Fruit fly (Drosophila melanogaster) whole organism, embryonic: ENCODE measurements around the gene Inx7.

Experiments
- Ada2b ChIP-seq: fragments of 200-800 bp; sonication (Bioruptor generic); IDR thresholded peaks from 2 replicates; pipeline ENCODE4 v1.3.6; 2022; ENCODE audit warnings: missing biosample characterization, missing genetic modification characterization
- CG10147 ChIP-seq: fragments of 200-800 bp; sonication (Bioruptor generic); optimal IDR thresholded peaks from 2 replicates; lab custom pipeline; 2019; ENCODE audit warnings: missing biosample characterization, mild to moderate bottlenecking, missing genetic modification characterization, moderate library complexity
- CG10543 ChIP-seq: fragments of 200-800 bp; sonication (Bioruptor generic); optimal IDR thresholded peaks from 3 replicates; lab custom pipeline; 2017; ENCODE audit warnings: missing biosample characterization, mild to moderate bottlenecking, missing genetic modification characterization, moderate library complexity
- CG11695 ChIP-seq: fragments of 200-800 bp; sonication (Bioruptor generic); IDR thresholded peaks from 3 replicates; pipeline ENCODE4 v1.3.6; 2022; ENCODE audit warnings: missing biosample characterization, missing genetic modification characterization
- CG11696 ChIP-seq: fragments of 200-800 bp; sonication (Bioruptor generic); IDR thresholded peaks from 2 replicates; pipeline ENCODE4 v1.3.6; 2022; ENCODE audit warnings: missing biosample characterization, missing genetic modification characterization
- CG12155 ChIP-seq: fragments of 200-800 bp; sonication (Bioruptor generic); optimal IDR thresholded peaks from 3 replicates; lab custom pipeline; 2016; ENCODE audit warnings: missing biosample characterization, missing genetic modification characterization
- CG12236 ChIP-seq: fragments of 200-800 bp; sonication (Bioruptor generic); optimal IDR thresholded peaks from 2 replicates; lab custom pipeline; 2016; ENCODE audit warnings: missing biosample characterization, missing genetic modification characterization
- CG14014 ChIP-seq: fragments of 200-800 bp; sonication (Bioruptor generic); IDR thresholded peaks from 2 replicates; pipeline ENCODE4 v1.3.6; 2022; ENCODE audit warnings: missing biosample characterization, missing genetic modification characterization
- CG14050 ChIP-seq: fragments of 200-800 bp; sonication (Bioruptor generic); IDR thresholded peaks from 3 replicates; pipeline ENCODE4 v1.3.6; 2022; ENCODE audit warnings: missing biosample characterization, missing genetic modification characterization
- CG1602 ChIP-seq: fragments of 200-800 bp; sonication (Bioruptor generic); optimal IDR thresholded peaks from 3 replicates; lab custom pipeline; 2016; ENCODE audit warnings: missing biosample characterization, missing genetic modification characterization
- CG16813 ChIP-seq: fragments of 200-800 bp; sonication (Bioruptor generic); IDR thresholded peaks from 3 replicates; pipeline ENCODE4 v1.3.6; 2022; ENCODE audit warnings: missing biosample characterization, missing genetic modification characterization; ENCODE audit not compliant: partially characterized antibody
- CG17612 ChIP-seq: fragments of 200-800 bp; sonication (Bioruptor generic); IDR thresholded peaks from 2 replicates; pipeline ENCODE4 v1.3.6; 2022; ENCODE audit warnings: missing biosample characterization, missing genetic modification characterization
- CG1792 ChIP-seq: fragments of 200-800 bp; sonication (Bioruptor generic); optimal IDR thresholded peaks from 2 replicates; lab custom pipeline; 2016; ENCODE audit warnings: missing biosample characterization, missing genetic modification characterization
- CG2202 ChIP-seq: fragments of 200-800 bp; sonication (Bioruptor generic); optimal IDR thresholded peaks from 2 replicates; lab custom pipeline; 2018; ENCODE audit warnings: missing biosample characterization, mild to moderate bottlenecking, missing genetic modification characterization
- CG2678 ChIP-seq: fragments of 200-800 bp; sonication (Bioruptor generic); optimal IDR thresholded peaks from 3 replicates; lab custom pipeline; 2019; ENCODE audit warnings: missing biosample characterization, mild to moderate bottlenecking, missing genetic modification characterization, moderate library complexity
- CG30431 ChIP-seq: fragments of 200-800 bp; sonication (Bioruptor generic); optimal IDR thresholded peaks from 2 replicates; lab custom pipeline; 2017; ENCODE audit warnings: missing biosample characterization, missing genetic modification characterization
- CG3726 ChIP-seq: fragments of 200-800 bp; sonication (Bioruptor generic); IDR thresholded peaks from 3 replicates; pipeline ENCODE4, ENCODE4 v1.3.6; 2022; ENCODE audit warnings: missing biosample characterization, missing genetic modification characterization
- CG3847 ChIP-seq: fragments of 200-800 bp; sonication (Bioruptor generic); IDR thresholded peaks from 2 replicates; pipeline ENCODE4 v1.3.6; 2022; ENCODE audit warnings: missing biosample characterization, missing genetic modification characterization
- CG4730 ChIP-seq: fragments of 200-800 bp; sonication (Bioruptor generic); IDR thresholded peaks from 2 replicates; pipeline ENCODE4 v1.3.6; 2022; ENCODE audit warnings: missing biosample characterization, missing genetic modification characterization
- CG5180 ChIP-seq: fragments of 200-800 bp; sonication (Bioruptor generic); optimal IDR thresholded peaks from 3 replicates; lab custom pipeline; 2017; ENCODE audit warnings: missing biosample characterization, missing genetic modification characterization, mild to moderate bottlenecking, moderate library complexity, missing genetic modification reagents
- CG6272 ChIP-seq: fragments of 200-800 bp; sonication (Bioruptor generic); IDR thresholded peaks from 2 replicates; pipeline ENCODE4 v1.3.6; 2022; ENCODE audit warnings: missing biosample characterization, missing genetic modification characterization
- CG8944 ChIP-seq: fragments of 200-800 bp; sonication (Bioruptor generic); optimal IDR thresholded peaks from 3 replicates; lab custom pipeline; 2016; ENCODE audit warnings: missing biosample characterization, missing genetic modification characterization
- Camta ChIP-seq: fragments of 200-800 bp; sonication (Bioruptor generic); optimal IDR thresholded peaks from 2 replicates; lab custom pipeline; 2016; ENCODE audit warnings: missing biosample characterization, missing genetic modification characterization
- Eip74EF ChIP-seq, 2 experiments: fragments of 200-800 bp in 1 of 2; fragments of >200 bp in 1 of 2; sonication (Bioruptor generic) in 1 of 2; optimal IDR thresholded peaks; 2 replicates each; lab custom pipeline; 2017 to 2019; ENCODE audit warnings: missing biosample characterization in 2 of 2, missing genetic modification characterization in 2 of 2, mild to moderate bottlenecking in 1 of 2, moderate library complexity in 1 of 2
- Hr51 ChIP-seq, 2 experiments: fragments of 200-800 bp; sonication (Bioruptor generic); optimal IDR thresholded peaks; 2 replicates in 1 of 2; 3 replicates in 1 of 2; lab custom pipeline; 2016 to 2018; ENCODE audit warnings: missing biosample characterization in 2 of 2, missing genetic modification characterization in 2 of 2, mild to moderate bottlenecking in 1 of 2, moderate library complexity in 1 of 2
- Hr78 ChIP-seq, 2 experiments: fragments of 200-800 bp in 1 of 2; fragments of >200 bp in 1 of 2; sonication (Bioruptor generic) in 1 of 2; optimal IDR thresholded peaks; 2 replicates each; lab custom pipeline; 2017 to 2019; ENCODE audit warnings: missing biosample characterization in 2 of 2, missing genetic modification characterization in 2 of 2, mild to moderate bottlenecking in 1 of 2, moderate library complexity in 1 of 2
- Max ChIP-seq: fragments of 200-800 bp; sonication (Bioruptor generic); optimal IDR thresholded peaks from 2 replicates; lab custom pipeline; 2016; ENCODE audit warnings: missing biosample characterization, mild to moderate bottlenecking, missing genetic modification characterization
- Meics ChIP-seq: fragments of 200-800 bp; sonication (Bioruptor generic); optimal IDR thresholded peaks from 2 replicates; lab custom pipeline; 2017; ENCODE audit warnings: missing biosample characterization, mild to moderate bottlenecking, missing genetic modification characterization
- Rfx ChIP-seq: fragments of 200-800 bp; sonication (Bioruptor generic); IDR thresholded peaks from 2 replicates; pipeline ENCODE4 v1.3.6; 2022; ENCODE audit warnings: missing biosample characterization, missing genetic modification characterization
- Scr ChIP-seq: fragments of 200-800 bp; sonication (Bioruptor generic); IDR thresholded peaks from 2 replicates; pipeline ENCODE4 v1.3.6; 2022; ENCODE audit warnings: missing biosample characterization, missing genetic modification characterization; ENCODE audit not compliant: partially characterized antibody
- Sry-β ChIP-seq: fragments of 200-800 bp; sonication (Bioruptor generic); optimal IDR thresholded peaks from 2 replicates; lab custom pipeline; 2018; ENCODE audit warnings: missing biosample characterization, mild to moderate bottlenecking, missing genetic modification characterization, moderate library complexity
- Trl ChIP-seq, 3 experiments: fragments of >200 bp in 2 of 3; fragments of 200-800 bp in 1 of 3; sonication (Bioruptor generic) in 1 of 3; optimal IDR thresholded peaks; 2 replicates in 1 of 3; 3 replicates in 2 of 3; lab custom pipeline; 2016 to 2017; ENCODE audit warnings: missing biosample characterization in 1 of 3, missing genetic modification characterization in 1 of 3
- ase ChIP-seq: fragments of 200-800 bp; sonication (Bioruptor generic); IDR thresholded peaks from 3 replicates; pipeline ENCODE4 v1.3.6; 2022; ENCODE audit warnings: missing biosample characterization, missing genetic modification characterization
- bowl ChIP-seq: fragments of 200-800 bp; sonication (Bioruptor generic); IDR thresholded peaks from 2 replicates; pipeline ENCODE4 v1.3.6; 2022; ENCODE audit warnings: missing biosample characterization, missing genetic modification characterization
- caup ChIP-seq: fragments of 200-800 bp; sonication (Bioruptor generic); optimal IDR thresholded peaks from 3 replicates; lab custom pipeline; 2017; ENCODE audit warnings: missing biosample characterization, mild to moderate bottlenecking, missing genetic modification characterization, moderate library complexity; ENCODE audit not compliant: severe bottlenecking
- dan ChIP-seq: fragments of 200-800 bp; sonication (Bioruptor generic); IDR thresholded peaks from 2 replicates; pipeline ENCODE4 v1.3.6; 2022; ENCODE audit warnings: missing biosample characterization, missing genetic modification characterization
- dm ChIP-seq: fragments of 200-800 bp; sonication (Bioruptor generic); optimal IDR thresholded peaks from 3 replicates; lab custom pipeline; 2016; ENCODE audit warnings: missing biosample characterization, missing genetic modification characterization
- fu2 ChIP-seq: fragments of 200-800 bp; sonication (Bioruptor generic); optimal IDR thresholded peaks from 2 replicates; lab custom pipeline; 2016; ENCODE audit warnings: missing biosample characterization, missing genetic modification characterization
- grn ChIP-seq: fragments of 200-800 bp; sonication (Bioruptor generic); optimal IDR thresholded peaks from 3 replicates; lab custom pipeline; 2017; ENCODE audit warnings: missing biosample characterization, missing genetic modification characterization
- gsb-n ChIP-seq: fragments of 200-800 bp; sonication (Bioruptor generic); optimal IDR thresholded peaks from 3 replicates; lab custom pipeline; 2018; ENCODE audit warnings: missing biosample characterization, mild to moderate bottlenecking, missing genetic modification characterization
- jumu ChIP-seq: fragments of 200-800 bp; sonication (Bioruptor generic); optimal IDR thresholded peaks from 3 replicates; lab custom pipeline; 2016; ENCODE audit warnings: missing biosample characterization, missing genetic modification characterization
- ken ChIP-seq: fragments of 200-800 bp; sonication (Bioruptor generic); IDR thresholded peaks from 3 replicates; pipeline ENCODE4 v1.3.6; 2022; ENCODE audit warnings: missing biosample characterization, missing genetic modification characterization
- mirr ChIP-seq: fragments of 200-800 bp; sonication (Bioruptor generic); optimal IDR thresholded peaks from 3 replicates; lab custom pipeline; 2018; ENCODE audit warnings: missing biosample characterization, mild to moderate bottlenecking, missing genetic modification characterization
- nerfin-1 ChIP-seq: fragments of 200-800 bp; sonication (Bioruptor generic); optimal IDR thresholded peaks from 3 replicates; lab custom pipeline; 2019; ENCODE audit warnings: missing biosample characterization, mild to moderate bottlenecking, missing genetic modification characterization, moderate library complexity
- pros ChIP-seq: fragments of 200-800 bp; sonication (Bioruptor generic); optimal IDR thresholded peaks from 3 replicates; lab custom pipeline; 2019; ENCODE audit warnings: missing biosample characterization, mild to moderate bottlenecking, missing genetic modification characterization, moderate library complexity
- pzg ChIP-seq: fragments of 200-800 bp; sonication (Bioruptor generic); optimal IDR thresholded peaks from 3 replicates; lab custom pipeline; 2018; ENCODE audit warnings: missing biosample characterization, mild to moderate bottlenecking, missing genetic modification characterization, moderate library complexity
- salm ChIP-seq: fragments of 200-800 bp; sonication (Bioruptor generic); optimal IDR thresholded peaks from 2 replicates; lab custom pipeline; 2018; ENCODE audit warnings: missing biosample characterization, mild to moderate bottlenecking, missing genetic modification characterization
- slp2 ChIP-seq: fragments of 200-800 bp; sonication (Bioruptor generic); optimal IDR thresholded peaks from 2 replicates; lab custom pipeline; 2016; ENCODE audit warnings: missing biosample characterization, missing genetic modification characterization
- zen2 ChIP-seq: fragments of 200-800 bp; sonication (Bioruptor generic); IDR thresholded peaks from 3 replicates; pipeline ENCODE4 v1.3.6; 2022; ENCODE audit warnings: missing biosample characterization, missing genetic modification characterization; ENCODE audit not compliant: partially characterized antibody
- zf30C ChIP-seq: fragments of 200-800 bp; sonication (Bioruptor generic); optimal IDR thresholded peaks from 3 replicates; lab custom pipeline; 2018; ENCODE audit warnings: missing biosample characterization, mild to moderate bottlenecking, missing genetic modification characterization

Gene Inx7

dm6 chrX:6998492-6998852 lies 5.1 kb upstream of the Inx7 start, which contains the start of gene Inx2 (continued):
- TF ChIP-seq CG11696 (GFP tag; lab: Robert Waterston, UW): no peak
- TF ChIP-seq CG16813 (GFP tag; lab: Robert Waterston, UW): no peak
- TF ChIP-seq bowl (GFP tag; lab: Robert Waterston, UW): no peak
- no peak for TF ChIP-seq CG3847 (GFP tag; lab: Robert Waterston, UW)
- TF ChIP-seq gsb-n (tag; lab: Kevin White, UChicago): peak; percentile 10
- TF ChIP-seq Max (GFP tag; lab: Kevin White, UChicago): no peak
- peak; percentile 26 for TF ChIP-seq Scr (GFP tag; lab: Robert Waterston, UW)
- TF ChIP-seq slp2 (GFP tag; lab: Kevin White, UChicago): no peak
- TF ChIP-seq salm: no peak
- TF ChIP-seq ase: no peak
- no peak for TF ChIP-seq CG2678 (tag; lab: Kevin White, UChicago)
- no peak for TF ChIP-seq CG10147
- no peak for TF ChIP-seq jumu
- peak; percentile 71; the same call in 2 of the 3 replicates for TF ChIP-seq zen2 (GFP tag; lab: Robert Waterston, UW)
- no peak for TF ChIP-seq CG1792
- peak; percentile 82 for TF ChIP-seq CG10543 (GFP tag; lab: Kevin White, UChicago)
- TF ChIP-seq caup: peak; percentile 68
- peak; percentile 43; the same call in 1 of the 2 replicates for TF ChIP-seq Rfx (GFP tag; lab: Robert Waterston, UW)
- TF ChIP-seq nerfin-1 (tag; lab: Kevin White, UChicago): peak; percentile 44
- TF ChIP-seq CG4730 (GFP tag; lab: Robert Waterston, UW): no peak
- no peak for TF ChIP-seq Ada2b (GFP tag; lab: Robert Waterston, UW)
- no peak for TF ChIP-seq Sry-β (GFP tag; lab: Kevin White, UChicago)
- TF ChIP-seq CG30431 (GFP tag; lab: Kevin White, UChicago): no peak
- TF ChIP-seq zf30C (GFP tag; lab: Kevin White, UChicago): no peak
- TF ChIP-seq CG3726: no peak
- peak; percentile 8 for TF ChIP-seq grn (GFP tag; lab: Kevin White, UChicago)
- TF ChIP-seq dm (GFP tag; lab: Kevin White, UChicago): no peak
- no peak for TF ChIP-seq Eip74EF (GFP tag; optimal IDR thresholded peaks at IDR 0.05; lab: Kevin White, UChicago)
- TF ChIP-seq CG2202: no peak
- no peak; the same call in 2 of the 3 replicates for TF ChIP-seq CG14050
- no peak for TF ChIP-seq dan (GFP tag; lab: Robert Waterston, UW)
- no peak for TF ChIP-seq CG6272 (GFP tag; lab: Robert Waterston, UW)
- TF ChIP-seq Hr78 (GFP tag; optimal IDR thresholded peaks at IDR 0.05; lab: Kevin White, UChicago): no peak
- no peak for TF ChIP-seq pzg (GFP tag; lab: Kevin White, UChicago)
- peak in 1 of 2 experiments; percentile 26 for TF ChIP-seq Hr51 (GFP tag; optimal IDR thresholded peaks at IDR 0.05; lab: Kevin White, UChicago)
- TF ChIP-seq CG1602 (GFP tag; lab: Kevin White, UChicago): no peak
- TF ChIP-seq pros (GFP tag; lab: Kevin White, UChicago): peak; percentile 90
- TF ChIP-seq CG17612 (GFP tag; lab: Robert Waterston, UW): no peak
- TF ChIP-seq fu2 (GFP tag; lab: Kevin White, UChicago): no peak
- peak; percentile 45 for TF ChIP-seq Meics (GFP tag; lab: Kevin White, UChicago)
- no peak for TF ChIP-seq Camta (GFP tag; lab: Kevin White, UChicago)
- no peak for TF ChIP-seq CG14014
- TF ChIP-seq mirr (GFP tag; lab: Kevin White, UChicago): peak; percentile 76
- TF ChIP-seq CG12155 (GFP tag; lab: Kevin White, UChicago): no peak
- no peak for TF ChIP-seq CG12236
- no peak for TF ChIP-seq CG8944 (GFP tag; lab: Kevin White, UChicago)
- TF ChIP-seq ken (GFP tag; lab: Robert Waterston, UW): no peak
- TF ChIP-seq CG5180: peak; percentile 92
- TF ChIP-seq Trl (optimal IDR thresholded peaks at IDR 0.05; lab: Kevin White, UChicago): peak; percentile 88 to 94
- TF ChIP-seq Trl (GFP tag; optimal IDR thresholded peaks at IDR 0.05; lab: Kevin White, UChicago): peak; percentile 57
- no peak for TF ChIP-seq CG11695 (GFP tag; lab: Robert Waterston, UW)
